Fruit fly (Drosophila melanogaster): ENCODE data around the gene CG5645.

Gene CG5645

DNA sequence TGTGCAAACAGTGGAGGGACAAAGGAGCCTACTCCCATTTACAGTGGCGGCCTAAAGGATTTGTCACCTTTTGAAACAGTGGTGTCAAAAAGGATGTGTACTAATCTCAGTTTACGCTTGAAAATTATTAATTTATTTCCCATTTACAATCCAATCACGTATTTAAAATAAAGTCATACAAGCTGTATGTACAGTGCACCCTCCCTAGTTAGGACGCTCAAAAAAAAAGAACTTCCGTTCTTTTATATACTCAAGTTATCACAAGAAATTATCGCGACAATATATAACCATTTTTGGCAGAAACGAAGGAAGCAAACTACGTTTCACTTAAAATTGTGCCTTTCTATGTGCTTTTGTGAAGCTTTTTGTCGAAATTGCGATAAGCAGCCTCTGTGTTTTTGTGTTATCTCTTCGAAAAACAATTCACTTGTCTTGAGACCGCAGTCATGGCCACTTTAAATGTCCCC lies 2.8 kb upstream of the CG5645 start (continued):
- TF ChIP-seq Dbx (GFP tag; IDR thresholded peaks at IDR 0.05) (no peak), CG34422 (GFP tag; IDR thresholded peaks at IDR 0.05) (peak; percentile 54; the same call in 2 of the 3 replicates), aop (GFP tag; IDR thresholded peaks at IDR 0.05) (no peak), mam (GFP tag; optimal IDR thresholded peaks at IDR 0.05) (peak; percentile 61), lmd (GFP tag; IDR thresholded peaks at IDR 0.05) (peak; percentile 45; the same call in 1 of the 2 replicates), Bgb (GFP tag; IDR thresholded peaks at IDR 0.05; ENCODE audit: partially characterized antibody) (no peak), Lpt (GFP tag; optimal IDR thresholded peaks at IDR 0.05) (no peak), Ptx1 (GFP tag; IDR thresholded peaks at IDR 0.05) (peak; percentile 62), CG8388 (GFP tag; optimal IDR thresholded peaks at IDR 0.05) (peak; percentile 96), ken (GFP tag; IDR thresholded peaks at IDR 0.05) (no peak; the same call in 2 of the 3 replicates), CG11456 (GFP tag; IDR thresholded peaks at IDR 0.05) (no peak), CG30403 (GFP tag; optimal IDR thresholded peaks at IDR 0.05) (peak; percentile 56), knrl (GFP tag; IDR thresholded peaks at IDR 0.05; ENCODE audit: partially characterized antibody) (no peak), CG31441 (GFP tag; IDR thresholded peaks at IDR 0.05) (peak; percentile 43; the same call in 1 of the 2 replicates), Eip74EF (GFP tag; optimal IDR thresholded peaks at IDR 0.05) (peak in 1 of 2 experiments; percentile 5), Fer1 (GFP tag; optimal IDR thresholded peaks at IDR 0.05) (peak; percentile 57), CG7372 (GFP tag; IDR thresholded peaks at IDR 0.05) (no peak), bigmax (GFP tag; optimal IDR thresholded peaks at IDR 0.05) (no peak), C15 (GFP tag; IDR thresholded peaks at IDR 0.05) (no peak), NFAT (GFP tag; IDR thresholded peaks at IDR 0.05) (no peak), CG34224 (GFP tag; IDR thresholded peaks at IDR 0.05; ENCODE audit: partially characterized antibody) (no peak), CG16863 (GFP tag; optimal IDR thresholded peaks at IDR 0.05) (peak; percentile 4), Bdp1 (GFP tag; optimal IDR thresholded peaks at IDR 0.05) (no peak), CG10462 (GFP tag; optimal IDR thresholded peaks at IDR 0.05) (peak; percentile 13), ERR (GFP tag; optimal IDR thresholded peaks at IDR 0.05) (no peak), Ets65A (GFP tag) (peak; percentile 91), CG3065 (GFP tag; optimal IDR thresholded peaks at IDR 0.05) (no peak), Stat92E (GFP tag; optimal IDR thresholded peaks at IDR 0.05) (no peak), nerfin-1 (tag; optimal IDR thresholded peaks at IDR 0.05) (peak; percentile 38), MBD-R2 (GFP tag; IDR thresholded peaks at IDR 0.05) (no peak), CG12219 (GFP tag; optimal IDR thresholded peaks at IDR 0.05) (peak; percentile 32), CG10565 (GFP tag; optimal IDR thresholded peaks at IDR 0.05) (no peak), chinmo (GFP tag; IDR thresholded peaks at IDR 0.05; ENCODE audit: partially characterized antibody) (0 out of 4 replicates have a peak, but pooled peaks have one; percentile 76), pita (GFP tag; optimal IDR thresholded peaks at IDR 0.05) (no peak), chm (GFP tag; IDR thresholded peaks at IDR 0.05) (peak; percentile 49; the same call in 1 of the 2 replicates), CG2199 (GFP tag; IDR thresholded peaks at IDR 0.05) (no peak), CG33557 (GFP tag; optimal IDR thresholded peaks at IDR 0.05) (peak; percentile 2), Sin3A (optimal IDR thresholded peaks at IDR 0.05) (no peak), grn (GFP tag; optimal IDR thresholded peaks at IDR 0.05) (no peak), CG9797 (GFP tag; optimal IDR thresholded peaks at IDR 0.05) (no peak), Nf-YB (GFP tag; optimal IDR thresholded peaks at IDR 0.05) (no peak), Tbp (GFP tag; optimal IDR thresholded peaks at IDR 0.05) (no peak), lilli (GFP tag; optimal IDR thresholded peaks at IDR 0.05) (peak; percentile 62), CG16813 (GFP tag; IDR thresholded peaks at IDR 0.05; ENCODE audit: partially characterized antibody) (no peak), croc (GFP tag; conservative IDR thresholded peaks at IDR 0.05) (no peak), CG17829 (tag; optimal IDR thresholded peaks at IDR 0.05) (peak; percentile 28), CG17385 (GFP tag; optimal IDR thresholded peaks at IDR 0.05) (peak; percentile 52), CG4282 (GFP tag; optimal IDR thresholded peaks at IDR 0.05) (no peak), fd64A (GFP tag; optimal IDR thresholded peaks at IDR 0.05) (no peak), tna (GFP tag; IDR thresholded peaks at IDR 0.05; ENCODE audit: partially characterized antibody) (no peak), row (GFP tag; IDR thresholded peaks at IDR 0.05) (peak; percentile 70)
